Worm (Caenorhabditis elegans) whole organism, mixed stage, embryonic: ENCODE measurements around the gene glb-17.

Experiments used
- M03D4.4 ChIP-seq: sonication (generic microtip); optimal IDR thresholded peaks from 2 replicates; lab custom pipeline; 2017; ENCODE audit warnings: mild to moderate bottlenecking, missing genetic modification characterization, missing compliant biosample characterization
- bed-3 ChIP-seq: fragments of 200-800 bp; sonication (Bioruptor generic); optimal IDR thresholded peaks from 3 replicates; lab custom pipeline; 2018; ENCODE audit warnings: mild to moderate bottlenecking, missing genetic modification characterization, moderate library complexity, missing compliant biosample characterization
- blmp-1 ChIP-seq: fragments of 150-350 bp; optimal IDR thresholded peaks from 2 replicates; lab custom pipeline; 2014; ENCODE audit warnings: missing biosample characterization, missing genetic modification characterization
- ceh-43 ChIP-seq: fragments of 200-800 bp; sonication (Bioruptor generic); optimal IDR thresholded peaks from 2 replicates; lab custom pipeline; 2018; ENCODE audit warnings: mild to moderate bottlenecking, missing genetic modification characterization, moderate library complexity, missing compliant biosample characterization
- ces-1 ChIP-seq: fragments of 150-350 bp; optimal IDR thresholded peaks from 2 replicates; lab custom pipeline; 2014; ENCODE audit warnings: missing biosample characterization, missing genetic modification reagents, missing genetic modification characterization
- cnd-1 ChIP-seq: fragments of 200-800 bp; sonication (Bioruptor generic); optimal IDR thresholded peaks from 2 replicates; lab custom pipeline; 2018; ENCODE audit warnings: mild to moderate bottlenecking, missing genetic modification characterization, missing compliant biosample characterization
- drap-1 ChIP-seq: fragments of 200-800 bp; sonication (Bioruptor generic); optimal IDR thresholded peaks from 3 replicates; lab custom pipeline; 2018; ENCODE audit warnings: mild to moderate bottlenecking, missing genetic modification characterization, missing compliant biosample characterization
- elt-1 ChIP-seq: sonication (generic microtip); optimal IDR thresholded peaks from 2 replicates; lab custom pipeline; 2017; ENCODE audit warnings: missing genetic modification characterization, mild to moderate bottlenecking, missing compliant biosample characterization, antibody characterized with exemption, moderate library complexity, borderline replicate concordance; ENCODE audit not compliant: insufficient read depth
- elt-3 ChIP-seq: fragments of 150-350 bp; optimal IDR thresholded peaks from 2 replicates; lab custom pipeline; 2014; ENCODE audit warnings: missing biosample characterization, missing genetic modification characterization
- flh-1 ChIP-seq: fragments of 200-800 bp; sonication (Bioruptor generic); optimal IDR thresholded peaks from 2 replicates; lab custom pipeline; 2018; ENCODE audit warnings: mild to moderate bottlenecking, missing genetic modification characterization, moderate library complexity, missing compliant biosample characterization
- ham-2 ChIP-seq: fragments of 200-800 bp; sonication (Bioruptor generic); optimal IDR thresholded peaks from 2 replicates; lab custom pipeline; 2018; ENCODE audit warnings: mild to moderate bottlenecking, missing genetic modification characterization, missing compliant biosample characterization
- hlh-1 ChIP-seq: fragments of 150-350 bp; optimal IDR thresholded peaks from 2 replicates; lab custom pipeline; 2014; ENCODE audit warnings: missing biosample characterization, missing genetic modification reagents, missing genetic modification characterization
- lin-13 ChIP-seq: fragments of 150-350 bp; optimal IDR thresholded peaks from 2 replicates; lab custom pipeline; 2014; ENCODE audit warnings: missing biosample characterization, missing genetic modification characterization
- lin-32 ChIP-seq: fragments of 200-800 bp; sonication (Bioruptor generic); optimal IDR thresholded peaks from 2 replicates; lab custom pipeline; 2018; ENCODE audit warnings: mild to moderate bottlenecking, missing genetic modification characterization, missing compliant biosample characterization
- mab-5 ChIP-seq: fragments of 150-350 bp; optimal IDR thresholded peaks from 2 replicates; lab custom pipeline; 2014; ENCODE audit warnings: missing biosample characterization, missing genetic modification characterization
- mep-1 ChIP-seq: fragments of 150-350 bp; optimal IDR thresholded peaks from 2 replicates; lab custom pipeline; 2017; ENCODE audit warnings: missing biosample characterization, missing genetic modification reagents, missing genetic modification characterization, inconsistent platforms
- mls-2 ChIP-seq: sonication (generic microtip); optimal IDR thresholded peaks from 2 replicates; lab custom pipeline; 2016; ENCODE audit warnings: mild to moderate bottlenecking, missing genetic modification characterization, moderate library complexity, missing compliant biosample characterization
- nhr-12 ChIP-seq: fragments of 150-350 bp; optimal IDR thresholded peaks from 2 replicates; lab custom pipeline; 2014; ENCODE audit warnings: missing biosample characterization, missing genetic modification characterization
- nhr-2 ChIP-seq: fragments of 150-350 bp; optimal IDR thresholded peaks from 2 replicates; lab custom pipeline; 2014; ENCODE audit warnings: missing biosample characterization, missing genetic modification characterization
- nhr-237 ChIP-seq: fragments of 150-350 bp; optimal IDR thresholded peaks from 2 replicates; lab custom pipeline; 2014; ENCODE audit warnings: missing biosample characterization, missing genetic modification characterization
- nhr-28 ChIP-seq: fragments of 150-350 bp; optimal IDR thresholded peaks from 2 replicates; lab custom pipeline; 2014; ENCODE audit warnings: missing biosample characterization, missing genetic modification characterization
- nhr-76 ChIP-seq: sonication (generic microtip); optimal IDR thresholded peaks from 2 replicates; lab custom pipeline; 2017; ENCODE audit warnings: missing biosample characterization, missing genetic modification characterization
- pha-4 ChIP-seq: fragments of 150-350 bp; optimal IDR thresholded peaks from 2 replicates; lab custom pipeline; 2018; ENCODE audit warnings: missing biosample characterization, missing genetic modification reagents, missing genetic modification characterization
- sem-2 ChIP-seq: fragments of 200-800 bp; sonication (Bioruptor generic); optimal IDR thresholded peaks from 2 replicates; lab custom pipeline; 2018; ENCODE audit warnings: mild to moderate bottlenecking, missing genetic modification characterization, missing compliant biosample characterization
- snpc-4 ChIP-seq: fragments of 150-350 bp; optimal IDR thresholded peaks from 2 replicates; lab custom pipeline; 2014; ENCODE audit warnings: missing biosample characterization, missing genetic modification characterization
- sptf-1 ChIP-seq: sonication (generic microtip); optimal IDR thresholded peaks from 2 replicates; lab custom pipeline; 2017; ENCODE audit warnings: mild to moderate bottlenecking, missing genetic modification characterization, moderate library complexity, missing compliant biosample characterization
- tbx-8 ChIP-seq: fragments of 200-800 bp; sonication (Bioruptor generic); optimal IDR thresholded peaks from 2 replicates; lab custom pipeline; 2018; ENCODE audit warnings: mild to moderate bottlenecking, missing genetic modification characterization, moderate library complexity, missing compliant biosample characterization
- unc-120 ChIP-seq: sonication (generic microtip); optimal IDR thresholded peaks from 2 replicates; lab custom pipeline; 2017; ENCODE audit warnings: missing genetic modification characterization, missing compliant biosample characterization; ENCODE audit not compliant: poor library complexity, severe bottlenecking
- unc-39 ChIP-seq: fragments of 150-350 bp; optimal IDR thresholded peaks from 2 replicates; lab custom pipeline; 2014; ENCODE audit warnings: missing biosample characterization, missing genetic modification characterization
- unc-62 ChIP-seq: fragments of 150-350 bp; optimal IDR thresholded peaks from 2 replicates; lab custom pipeline; 2014; ENCODE audit warnings: missing biosample characterization, missing genetic modification reagents, missing genetic modification characterization
- zip-8 ChIP-seq: fragments of 150-350 bp; optimal IDR thresholded peaks from 2 replicates; lab custom pipeline; 2014; ENCODE audit warnings: missing biosample characterization, missing genetic modification characterization
- ztf-11 ChIP-seq: fragments of 150-350 bp; optimal IDR thresholded peaks from 2 replicates; lab custom pipeline; 2014; ENCODE audit warnings: missing biosample characterization, missing genetic modification characterization

The glb-17 gene

ce11 chrX:9616919-9617318 is 40.1 kb upstream of the glb-17 start, which contains the start of gene C11E4.7:
C11E4.7 (plus strand) TSS chrX:9617219.
- TF ChIP-seq flh-1 (GFP tag; lab: Kevin White, UChicago) (no peak), hlh-1 (tag; lab: Kevin White, UChicago) (no peak), zip-8 (tag; lab: Kevin White, UChicago) (no peak), nhr-2 (no peak), unc-120 (tag; lab: Kevin White, UChicago) (no peak), sem-2 (no peak), mls-2 (tag; lab: Kevin White, UChicago) (no peak), M03D4.4 (tag; lab: Kevin White, UChicago) (no peak), pha-4 (tag; lab: Kevin White, UChicago) (no peak), ceh-43 (GFP tag; lab: Kevin White, UChicago) (no peak), ztf-11 (tag; lab: Kevin White, UChicago) (no peak), nhr-76 (tag; lab: Kevin White, UChicago) (no peak), blmp-1 (tag; lab: Kevin White, UChicago) (no peak), nhr-237 (no peak), elt-1 (tag; lab: Kevin White, UChicago) (no peak)

- TF ChIP-seq nhr-12 (tag; lab: Kevin White, UChicago) (no peak), ces-1 (peak; percentile 38)
Observed at ce11 chrX:9610040-9610613, 33.3 kb upstream of the glb-17 start, which contains the start of gene C11E4.6. C11E4.6 (plus strand) TSS chrX:9610563.

ce11 chrX:9608127-9608526 is 31.3 kb upstream of the glb-17 start:
- TF ChIP-seq unc-120 (tag; lab: Kevin White, UChicago) (peak; percentile 12), ham-2 (no peak), ceh-43 (GFP tag; lab: Kevin White, UChicago) (no peak), blmp-1 (tag; lab: Kevin White, UChicago) (no peak), unc-62 (GFP tag; lab: Kevin White, UChicago) (peak; percentile 30)

ce11 chrX:9603180-9603579 is 26.4 kb upstream of the glb-17 start:
- TF ChIP-seq drap-1 (no peak), elt-1 (tag; lab: Kevin White, UChicago) (no peak), nhr-237 (no peak), nhr-2 (no peak), unc-39 (tag; lab: Kevin White, UChicago) (no peak), lin-32 (GFP tag; lab: Kevin White, UChicago) (no peak), nhr-28 (tag; lab: Kevin White, UChicago) (no peak), snpc-4 (tag; lab: Kevin White, UChicago) (no peak), flh-1 (GFP tag; lab: Kevin White, UChicago) (no peak), ham-2 (no peak), lin-13 (tag; lab: Kevin White, UChicago) (no peak), nhr-76 (tag; lab: Kevin White, UChicago) (no peak), ceh-43 (GFP tag; lab: Kevin White, UChicago) (no peak), cnd-1 (no peak), ztf-11 (tag; lab: Kevin White, UChicago) (no peak), sptf-1 (no peak), pha-4 (tag; lab: Kevin White, UChicago) (no peak)
- TF ChIP-seq, all 35 proteins: peak for 0

- TF ChIP-seq mep-1 (tag; lab: Kevin White, UChicago) (no peak), snpc-4 (tag; lab: Kevin White, UChicago) (no peak), lin-32 (GFP tag; lab: Kevin White, UChicago) (no peak), nhr-12 (tag; lab: Kevin White, UChicago) (no peak), drap-1 (no peak)
Observed at ce11 chrX:9602625-9603024, 25.8 kb upstream of the glb-17 start.

- TF ChIP-seq elt-3 = no peak
- TF ChIP-seq cnd-1 = no peak
- TF ChIP-seq hlh-1 (tag; lab: Kevin White, UChicago) = no peak
- TF ChIP-seq nhr-237 = no peak
- no peak for TF ChIP-seq blmp-1 (tag; lab: Kevin White, UChicago)
- no peak for TF ChIP-seq mab-5 (tag; lab: Kevin White, UChicago)
- no peak for TF ChIP-seq elt-1 (tag; lab: Kevin White, UChicago)
- TF ChIP-seq unc-120 (tag; lab: Kevin White, UChicago) = no peak
- TF ChIP-seq ces-1 = no peak
- no peak for TF ChIP-seq bed-3 (GFP tag; lab: Kevin White, UChicago)
- no peak for TF ChIP-seq sptf-1
- no peak for TF ChIP-seq tbx-8
- no peak for TF ChIP-seq lin-13 (tag; lab: Kevin White, UChicago)
- no peak for TF ChIP-seq mls-2 (tag; lab: Kevin White, UChicago)
- TF ChIP-seq ceh-43 (GFP tag; lab: Kevin White, UChicago) = no peak
- TF ChIP-seq zip-8 (tag; lab: Kevin White, UChicago) = no peak
Observed at ce11 chrX:9597299-9597698, 20.5 kb upstream of the glb-17 start.
